Fruit fly (Drosophila melanogaster) whole organism, embryonic: ENCODE measurements around the gene CG2104.

ENCODE experiments used
- BEAF-32 ChIP-seq: fragments of 200-800 bp; sonication (Bioruptor generic); optimal IDR thresholded peaks from 3 replicates; lab custom pipeline; 2017; ENCODE audit warnings: missing biosample characterization, missing genetic modification characterization, mild to moderate bottlenecking, moderate library complexity, missing genetic modification reagents
- Bteb2 ChIP-seq: fragments of 200-800 bp; sonication (Bioruptor generic); optimal IDR thresholded peaks from 2 replicates; lab custom pipeline; 2016; ENCODE audit warnings: missing biosample characterization, missing genetic modification characterization
- CG1024 ChIP-seq: fragments of 200-800 bp; sonication (Bioruptor generic); IDR thresholded peaks from 2 replicates; pipeline ENCODE4 v1.3.6; 2022; ENCODE audit warnings: missing biosample characterization, missing genetic modification characterization
- CG10274 ChIP-seq: fragments of 200-800 bp; sonication (Bioruptor generic); optimal IDR thresholded peaks from 3 replicates; lab custom pipeline; 2017; ENCODE audit warnings: missing biosample characterization, mild to moderate bottlenecking, missing genetic modification characterization
- CG10654 ChIP-seq: fragments of 200-800 bp; sonication (Bioruptor generic); optimal IDR thresholded peaks from 2 replicates; lab custom pipeline; 2016; ENCODE audit warnings: missing biosample characterization, missing genetic modification characterization
- CG11695 ChIP-seq: fragments of 200-800 bp; sonication (Bioruptor generic); IDR thresholded peaks from 3 replicates; pipeline ENCODE4 v1.3.6; 2022; ENCODE audit warnings: missing biosample characterization, missing genetic modification characterization
- CG11696 ChIP-seq: fragments of 200-800 bp; sonication (Bioruptor generic); IDR thresholded peaks from 2 replicates; pipeline ENCODE4 v1.3.6; 2022; ENCODE audit warnings: missing biosample characterization, missing genetic modification characterization
- CG12769 ChIP-seq: fragments of 200-800 bp; sonication (Bioruptor generic); optimal IDR thresholded peaks from 2 replicates; lab custom pipeline; 2019; ENCODE audit warnings: missing biosample characterization, mild to moderate bottlenecking, missing genetic modification characterization, moderate library complexity
- CG13287 ChIP-seq: fragments of 200-800 bp; sonication (Bioruptor generic); IDR thresholded peaks from 2 replicates; pipeline ENCODE4 v1.3.6; 2022; ENCODE audit warnings: missing biosample characterization, missing genetic modification characterization; ENCODE audit not compliant: partially characterized antibody
- CG1529 ChIP-seq: fragments of 200-800 bp; sonication (Bioruptor generic); optimal IDR thresholded peaks from 3 replicates; lab custom pipeline; 2018; ENCODE audit warnings: missing biosample characterization, missing genetic modification characterization
- CG16863 ChIP-seq: fragments of 200-800 bp; sonication (Bioruptor generic); optimal IDR thresholded peaks from 3 replicates; lab custom pipeline; 2016; ENCODE audit warnings: missing biosample characterization, missing genetic modification characterization
- CG17568 ChIP-seq: fragments of 200-800 bp; sonication (Bioruptor generic); optimal IDR thresholded peaks from 2 replicates; lab custom pipeline; 2018; ENCODE audit warnings: missing biosample characterization, mild to moderate bottlenecking, missing genetic modification characterization, moderate library complexity
- CG2199 ChIP-seq: fragments of 200-800 bp; sonication (Bioruptor generic); IDR thresholded peaks from 3 replicates; pipeline ENCODE4 v1.3.6; 2022; ENCODE audit warnings: missing biosample characterization, missing genetic modification characterization
- CG34224 ChIP-seq: fragments of 200-800 bp; sonication (Bioruptor generic); IDR thresholded peaks from 3 replicates; pipeline ENCODE4 v1.3.6; 2022; ENCODE audit warnings: missing biosample characterization, missing genetic modification characterization; ENCODE audit not compliant: partially characterized antibody
- CG4617 ChIP-seq: fragments of 200-800 bp; sonication (Bioruptor generic); optimal IDR thresholded peaks from 3 replicates; lab custom pipeline; 2016; ENCODE audit warnings: missing biosample characterization, missing genetic modification characterization, borderline replicate concordance
- CG7928 ChIP-seq: fragments of 200-800 bp; sonication (Bioruptor generic); optimal IDR thresholded peaks from 2 replicates; lab custom pipeline; 2017; ENCODE audit warnings: missing biosample characterization, mild to moderate bottlenecking, missing genetic modification characterization
- CG8281 ChIP-seq: fragments of 200-800 bp; sonication (Bioruptor generic); optimal IDR thresholded peaks from 2 replicates; lab custom pipeline; 2018; ENCODE audit warnings: missing biosample characterization, mild to moderate bottlenecking, missing genetic modification characterization, moderate library complexity
- CG9727 ChIP-seq: fragments of 200-800 bp; sonication (Bioruptor generic); optimal IDR thresholded peaks from 3 replicates; lab custom pipeline; 2017; ENCODE audit warnings: missing biosample characterization, mild to moderate bottlenecking, missing genetic modification characterization
- CG9817 ChIP-seq: fragments of 200-800 bp; sonication (Bioruptor generic); optimal IDR thresholded peaks from 2 replicates; lab custom pipeline; 2018; ENCODE audit warnings: missing biosample characterization, mild to moderate bottlenecking, missing genetic modification characterization, moderate library complexity
- Dek ChIP-seq: fragments of 200-800 bp; sonication (Bioruptor generic); optimal IDR thresholded peaks from 3 replicates; lab custom pipeline; 2019; ENCODE audit warnings: missing biosample characterization, mild to moderate bottlenecking, missing genetic modification characterization, moderate library complexity
- Elba2 ChIP-seq: fragments of 200-800 bp; sonication (Bioruptor generic); optimal IDR thresholded peaks from 3 replicates; lab custom pipeline; 2016; ENCODE audit warnings: missing biosample characterization, missing genetic modification characterization
- Ets97D ChIP-seq: fragments of 200-800 bp; sonication (Bioruptor generic); optimal IDR thresholded peaks from 3 replicates; lab custom pipeline; 2016; ENCODE audit warnings: missing biosample characterization, missing genetic modification characterization
- Gug ChIP-seq: fragments of 200-800 bp; sonication (Bioruptor generic); IDR thresholded peaks from 4 replicates; pipeline ENCODE4 v1.3.6; 2022; ENCODE audit warnings: missing biosample characterization, missing genetic modification characterization
- Hr78 ChIP-seq, 2 experiments: fragments of 200-800 bp in 1 of 2; fragments of >200 bp in 1 of 2; sonication (Bioruptor generic) in 1 of 2; optimal IDR thresholded peaks; 2 replicates each; lab custom pipeline; 2017 to 2019; ENCODE audit warnings: missing biosample characterization in 2 of 2, missing genetic modification characterization in 2 of 2, mild to moderate bottlenecking in 1 of 2, moderate library complexity in 1 of 2
- Scr ChIP-seq: fragments of 200-800 bp; sonication (Bioruptor generic); IDR thresholded peaks from 2 replicates; pipeline ENCODE4 v1.3.6; 2022; ENCODE audit warnings: missing biosample characterization, missing genetic modification characterization; ENCODE audit not compliant: partially characterized antibody
- Sox100B ChIP-seq: fragments of 200-800 bp; sonication (Bioruptor generic); optimal IDR thresholded peaks from 3 replicates; lab custom pipeline; 2018; ENCODE audit warnings: missing biosample characterization, mild to moderate bottlenecking, missing genetic modification characterization
- chif ChIP-seq, 2 experiments: fragments of 200-800 bp; sonication (Bioruptor generic); optimal IDR thresholded peaks; 3 replicates each; lab custom pipeline; 2016; ENCODE audit warnings: missing biosample characterization in 2 of 2, missing genetic modification characterization in 2 of 2
- da ChIP-seq: fragments of 200-800 bp; sonication (Bioruptor generic); optimal IDR thresholded peaks from 2 replicates; lab custom pipeline; 2016; ENCODE audit warnings: missing biosample characterization, missing genetic modification characterization
- dan ChIP-seq: fragments of 200-800 bp; sonication (Bioruptor generic); IDR thresholded peaks from 2 replicates; pipeline ENCODE4 v1.3.6; 2022; ENCODE audit warnings: missing biosample characterization, missing genetic modification characterization
- disco-r ChIP-seq: fragments of 200-800 bp; sonication (Bioruptor generic); optimal IDR thresholded peaks from 2 replicates; lab custom pipeline; 2016; ENCODE audit warnings: missing biosample characterization, missing genetic modification characterization
- eve ChIP-seq, 2 experiments: fragments of >200 bp; optimal IDR thresholded peaks; 2 replicates each; lab custom pipeline; 2017; ENCODE audit warnings: missing biosample characterization in 2 of 2, missing genetic modification characterization in 2 of 2
- exex ChIP-seq: fragments of 200-800 bp; sonication (Bioruptor generic); optimal IDR thresholded peaks from 4 replicates; lab custom pipeline; 2018; ENCODE audit warnings: missing biosample characterization, mild to moderate bottlenecking, missing genetic modification characterization, moderate library complexity
- gro ChIP-seq: fragments of 200-800 bp; sonication (Bioruptor generic); optimal IDR thresholded peaks from 2 replicates; lab custom pipeline; 2016; ENCODE audit warnings: missing biosample characterization, missing genetic modification characterization
- gsb ChIP-seq: fragments of 200-800 bp; sonication (Bioruptor generic); IDR thresholded peaks from 2 replicates; pipeline ENCODE4 v1.3.6; 2022; ENCODE audit warnings: missing biosample characterization, missing genetic modification characterization
- hbn ChIP-seq: fragments of 200-800 bp; sonication (Bioruptor generic); IDR thresholded peaks from 2 replicates; pipeline ENCODE4 v1.3.6; 2022; ENCODE audit warnings: missing biosample characterization, missing genetic modification characterization; ENCODE audit not compliant: partially characterized antibody
- hkb ChIP-seq, 2 experiments: fragments of 200-800 bp in 1 of 2; fragments of >200 bp in 1 of 2; sonication (Bioruptor generic) in 1 of 2; IDR thresholded peaks in 1 of 2; optimal IDR thresholded peaks in 1 of 2; 2 replicates each; pipeline versions ENCODE4 v1.3.6 to Lab custom; 2017 to 2022; ENCODE audit warnings: missing biosample characterization in 1 of 2, missing genetic modification characterization in 1 of 2
- kah ChIP-seq: fragments of 200-800 bp; sonication (Bioruptor generic); optimal IDR thresholded peaks from 2 replicates; lab custom pipeline; 2018; ENCODE audit warnings: missing biosample characterization, mild to moderate bottlenecking, missing genetic modification characterization
- luna ChIP-seq: fragments of 200-800 bp; sonication (Bioruptor generic); optimal IDR thresholded peaks from 2 replicates; lab custom pipeline; 2016; ENCODE audit warnings: missing biosample characterization, missing genetic modification characterization
- nau ChIP-seq: fragments of 200-800 bp; sonication (Bioruptor generic); optimal IDR thresholded peaks from 3 replicates; lab custom pipeline; 2017; ENCODE audit warnings: missing biosample characterization, mild to moderate bottlenecking, missing genetic modification characterization, missing genetic modification reagents
- org-1 ChIP-seq: fragments of 200-800 bp; sonication (Bioruptor generic); optimal IDR thresholded peaks from 2 replicates; lab custom pipeline; 2017; ENCODE audit warnings: missing biosample characterization, missing genetic modification characterization
- pum ChIP-seq: fragments of 200-800 bp; sonication (Bioruptor generic); optimal IDR thresholded peaks from 2 replicates; lab custom pipeline; 2016; ENCODE audit warnings: missing biosample characterization, missing genetic modification characterization
- ro ChIP-seq: fragments of 200-800 bp; sonication (Bioruptor generic); IDR thresholded peaks from 2 replicates; pipeline ENCODE4 v1.3.6; 2022; ENCODE audit warnings: missing biosample characterization, missing genetic modification characterization
- sc ChIP-seq, 3 experiments: fragments of >200 bp in 2 of 3; fragments of 200-800 bp in 1 of 3; sonication (Bioruptor generic) in 1 of 3; optimal IDR thresholded peaks; 2 replicates in 2 of 3; 3 replicates in 1 of 3; lab custom pipeline; 2017; ENCODE audit warnings: mild to moderate bottlenecking in 1 of 3, missing biosample characterization in 1 of 3, missing genetic modification characterization in 1 of 3, missing genetic modification reagents in 1 of 3
- slou ChIP-seq: fragments of 200-800 bp; sonication (Bioruptor generic); optimal IDR thresholded peaks from 3 replicates; lab custom pipeline; 2016; ENCODE audit warnings: missing biosample characterization, missing genetic modification characterization
- sob ChIP-seq: fragments of 200-800 bp; sonication (Bioruptor generic); IDR thresholded peaks from 2 replicates; pipeline ENCODE4 v1.3.6; 2022; ENCODE audit warnings: missing biosample characterization, missing genetic modification characterization
- stc ChIP-seq: fragments of 200-800 bp; sonication (Bioruptor generic); IDR thresholded peaks from 2 replicates; pipeline ENCODE4 v1.3.6; 2022; ENCODE audit warnings: missing biosample characterization, missing genetic modification characterization
- tll ChIP-seq, 2 experiments: fragments of 200-800 bp in 1 of 2; fragments of >200 bp in 1 of 2; sonication (Bioruptor generic) in 1 of 2; optimal IDR thresholded peaks; 2 replicates each; lab custom pipeline; 2017 to 2019; ENCODE audit warnings: missing biosample characterization in 2 of 2, missing genetic modification characterization in 2 of 2, mild to moderate bottlenecking in 1 of 2, moderate library complexity in 1 of 2
- tna ChIP-seq: fragments of 200-800 bp; sonication (Bioruptor generic); IDR thresholded peaks from 2 replicates; pipeline ENCODE4 v1.3.6; 2022; ENCODE audit warnings: missing biosample characterization, missing genetic modification characterization; ENCODE audit not compliant: partially characterized antibody

Gene CG2104

DNA sequence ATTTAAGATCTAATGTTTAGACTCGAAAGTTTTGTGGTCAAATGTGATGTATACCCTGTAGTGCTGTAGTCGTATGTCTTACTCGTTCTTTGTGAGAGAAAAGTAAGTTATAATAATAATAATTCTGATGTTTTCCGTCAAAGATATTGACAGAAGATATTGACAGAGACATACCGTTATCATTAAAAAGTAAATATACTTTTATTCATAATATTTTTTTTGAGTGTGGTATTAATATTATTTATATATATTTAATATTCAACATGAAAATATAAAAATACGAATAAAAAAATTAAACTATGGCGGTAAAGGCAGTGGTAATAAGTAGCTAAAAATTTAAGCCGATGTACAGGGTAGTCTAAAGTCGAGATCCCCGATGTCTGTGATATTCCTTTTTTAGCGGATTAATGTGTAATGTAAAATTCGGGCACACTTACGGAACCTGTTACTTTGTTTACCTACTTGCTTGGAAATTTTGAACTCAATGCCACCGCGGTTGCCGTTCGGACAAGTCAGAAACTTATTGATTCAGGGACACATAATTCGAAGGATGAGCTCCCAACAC, 43.3 kb upstream of the CG2104 start, which contains the start of the genes CG2100 and CG1236 (continued):
- TF ChIP-seq tll (GFP tag; optimal IDR thresholded peaks at IDR 0.05; lab: Kevin White, UChicago) (peak in 1 of 2 experiments; percentile 32), Sox100B (GFP tag; lab: Kevin White, UChicago) (peak; percentile 93), disco-r (GFP tag; lab: Kevin White, UChicago) (peak; percentile 22), CG16863 (GFP tag; lab: Kevin White, UChicago) (peak; percentile 47), Elba2 (GFP tag; lab: Kevin White, UChicago) (no peak), CG7928 (peak; percentile 32), nau (GFP tag; lab: Kevin White, UChicago) (no peak), ro (GFP tag; lab: Robert Waterston, UW) (no peak; the same call in 1 of the 2 replicates), hbn (GFP tag; lab: Robert Waterston, UW) (no peak), tna (GFP tag; lab: Robert Waterston, UW) (no peak), CG9817 (tag; lab: Kevin White, UChicago) (peak; percentile 73), CG13287 (no peak), CG17568 (GFP tag; lab: Kevin White, UChicago) (no peak), gsb (GFP tag; lab: Robert Waterston, UW) (no peak), gro (GFP tag; lab: Kevin White, UChicago) (no peak), sc (optimal IDR thresholded peaks at IDR 0.05; lab: Kevin White, UChicago) (no peak), sc (GFP tag; optimal IDR thresholded peaks at IDR 0.05; lab: Kevin White, UChicago) (peak; percentile 85), slou (peak; percentile 40), CG9727 (GFP tag; lab: Kevin White, UChicago) (peak; percentile 94), kah (peak; percentile 85), chif (GFP tag; optimal IDR thresholded peaks at IDR 0.05; lab: Kevin White, UChicago) (peak; percentile 34 to 51), CG12769 (tag; lab: Kevin White, UChicago) (no peak), CG1529 (GFP tag; lab: Kevin White, UChicago) (peak; percentile 71), CG10654 (GFP tag; lab: Kevin White, UChicago) (peak; percentile 81), Gug (peak; percentile 68; the same call in 3 of the 4 replicates), org-1 (GFP tag; lab: Kevin White, UChicago) (peak; percentile 68), exex (tag; lab: Kevin White, UChicago) (peak; percentile 42), hkb (optimal IDR thresholded peaks at IDR 0.05; lab: Kevin White, UChicago) (no peak), hkb (GFP tag; IDR thresholded peaks at IDR 0.05; lab: Robert Waterston, UW) (no peak; the same call in 1 of the 2 replicates), CG1024 (peak; percentile 27; the same call in 1 of the 2 replicates), Ets97D (GFP tag; lab: Kevin White, UChicago) (peak; percentile 24), Hr78 (GFP tag; optimal IDR thresholded peaks at IDR 0.05; lab: Kevin White, UChicago) (peak in 1 of 2 experiments; percentile 66), pum (GFP tag; lab: Kevin White, UChicago) (peak; percentile 32), Scr (no peak), CG11695 (GFP tag; lab: Robert Waterston, UW) (peak; percentile 87), CG8281 (tag; lab: Kevin White, UChicago) (no peak), CG34224 (GFP tag; lab: Robert Waterston, UW) (no peak), BEAF-32 (GFP tag; lab: Kevin White, UChicago) (peak; percentile 2), luna (no peak), CG10274 (peak; percentile 56), Bteb2 (GFP tag; lab: Kevin White, UChicago) (no peak), sob (GFP tag; lab: Robert Waterston, UW) (peak; percentile 75), da (GFP tag; lab: Kevin White, UChicago) (no peak), CG2199 (GFP tag; lab: Robert Waterston, UW) (no peak), Dek (tag; lab: Kevin White, UChicago) (peak; percentile 86), dan (GFP tag; lab: Robert Waterston, UW) (no peak), eve (GFP tag; optimal IDR thresholded peaks at IDR 0.05; lab: Kevin White, UChicago) (no peak), CG11696 (GFP tag; lab: Robert Waterston, UW) (no peak), stc (GFP tag; lab: Robert Waterston, UW) (peak; percentile 56), CG4617 (GFP tag; lab: Kevin White, UChicago) (peak; percentile 57)
